Fruit fly (Drosophila melanogaster) whole organism, pupa: ENCODE results near the gene TbCMF46.

Experiments
- CG8301 ChIP-seq: fragments of 200-800 bp; sonication (Bioruptor generic); optimal IDR thresholded peaks from 2 replicates; lab custom pipeline; 2018; ENCODE audit warnings: missing biosample characterization, mild to moderate bottlenecking, missing genetic modification characterization
- EcR ChIP-seq: fragments of 200-800 bp; sonication (Bioruptor generic); optimal IDR thresholded peaks from 3 replicates; lab custom pipeline; 2019; ENCODE audit warnings: missing biosample characterization, missing genetic modification characterization, mild to moderate bottlenecking, moderate library complexity, missing genetic modification reagents
- Pif1B ChIP-seq: fragments of 200-800 bp; sonication (Bioruptor generic); optimal IDR thresholded peaks from 3 replicates; lab custom pipeline; 2016; ENCODE audit warnings: missing biosample characterization, missing genetic modification characterization
- fd96Ca ChIP-seq: fragments of 200-800 bp; sonication (Bioruptor generic); IDR thresholded peaks from 3 replicates; pipeline ENCODE4 v1.3.6; 2022; ENCODE audit warnings: missing biosample characterization, missing genetic modification characterization

DNA sequence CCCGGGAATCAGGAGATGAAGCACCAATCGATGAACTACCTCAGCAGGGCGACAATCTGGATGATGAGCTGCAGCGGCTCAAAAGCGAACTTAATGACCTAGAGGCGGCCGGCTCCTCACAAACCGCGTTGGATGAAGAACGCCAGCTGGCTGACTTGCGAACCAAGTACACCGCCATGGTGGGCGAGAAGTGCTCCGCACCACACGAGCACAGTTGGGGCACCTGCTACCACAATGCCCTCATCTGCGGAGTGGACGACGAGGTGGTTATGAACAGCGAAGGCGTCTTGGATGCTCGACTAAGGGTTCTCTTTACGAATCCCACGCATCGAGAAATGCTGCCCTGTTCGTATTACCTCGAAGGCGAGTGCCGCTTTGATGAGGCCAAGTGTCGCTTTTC lies 30.0 kb upstream of the TbCMF46 start:
- TF ChIP-seq Pif1B (GFP tag; lab: Kevin White, UChicago) = no peak
- TF ChIP-seq EcR = no peak
- no peak for TF ChIP-seq CG8301 (tag; lab: Kevin White, UChicago)
- TF ChIP-seq fd96Ca (GFP tag; lab: Robert Waterston, UW) = no peak
